Worm (Caenorhabditis elegans): ENCODE data around the gene fbxa-214.

The fbxa-214 gene

DNA sequence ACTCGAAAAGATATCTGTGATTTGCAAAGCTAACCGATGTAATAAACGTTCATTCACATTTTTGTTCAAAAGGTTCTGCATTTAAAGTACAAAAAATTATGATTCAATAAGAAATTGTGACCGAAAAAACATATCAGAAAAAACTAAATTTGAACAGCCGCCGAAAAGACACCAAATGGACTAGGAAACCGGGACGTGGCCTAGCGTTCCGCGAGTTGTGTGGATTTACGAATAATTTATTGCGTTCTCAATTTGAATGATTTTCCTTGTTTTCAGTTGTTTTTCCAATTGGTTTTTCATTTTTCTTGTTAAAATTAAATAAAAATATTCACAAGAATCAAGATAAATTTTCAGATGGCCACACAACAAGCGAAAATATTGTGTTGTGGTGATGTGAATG, 37.6 kb upstream of the fbxa-214 start, which contains the start of gene cwf-19L1 (continued):
- TF ChIP-seq zip-11 (GFP tag; IDR thresholded peaks at IDR 0.05) (no peak), mxl-2 (GFP tag; conservative IDR thresholded peaks at IDR 0.05) (no peak), ceh-32 (tag; optimal IDR thresholded peaks at IDR 0.05; ENCODE audit: poor library complexity) (no peak), sdz-12 (GFP tag; optimal IDR thresholded peaks at IDR 0.05) (no peak), dmd-6 (GFP tag; IDR thresholded peaks at IDR 0.05) (0 out of 2 replicates have a peak, but pooled peaks have one; percentile 19), fkh-10 (GFP tag; optimal IDR thresholded peaks at IDR 0.05) (no peak), daf-12 (tag; optimal IDR thresholded peaks at IDR 0.05) (no peak), ctbp-1 (GFP tag; IDR thresholded peaks at IDR 0.05) (0 out of 2 replicates have a peak, but pooled peaks have one; percentile 8), F10B5.3 (tag; optimal IDR thresholded peaks at IDR 0.05) (no peak), D1046.2 (GFP tag; IDR thresholded peaks at IDR 0.05) (no peak), mes-2 (tag; optimal IDR thresholded peaks at IDR 0.05; ENCODE audit: poor library complexity, severe bottlenecking) (peak; percentile 97), ztf-11 (tag; optimal IDR thresholded peaks at IDR 0.05) (no peak), Y48G9A.11 (GFP tag; IDR thresholded peaks at IDR 0.05) (no peak), nhr-10 (tag; optimal IDR thresholded peaks at IDR 0.05) (no peak), unc-39 (tag; optimal IDR thresholded peaks at IDR 0.05) (no peak), saeg-2 (GFP tag; IDR thresholded peaks at IDR 0.05) (no peak), nhr-102 (tag; optimal IDR thresholded peaks at IDR 0.05) (peak; percentile 40), dmd-9 (GFP tag; IDR thresholded peaks at IDR 0.05) (no peak), T26A8.4 (GFP tag; IDR thresholded peaks at IDR 0.05) (peak; percentile 38; the same call in 1 of the 2 replicates), vab-7 (GFP tag; IDR thresholded peaks at IDR 0.05) (no peak), Y75B8A.6 (GFP tag; IDR thresholded peaks at IDR 0.05) (no peak), ZK546.5 (tag; optimal IDR thresholded peaks at IDR 0.05) (no peak), pqm-1 (tag; optimal IDR thresholded peaks at IDR 0.05) (no peak), nhr-111 (GFP tag; optimal IDR thresholded peaks at IDR 0.05) (no peak), dve-1 (tag; optimal IDR thresholded peaks at IDR 0.05; ENCODE audit: insufficient read depth) (peak; percentile 53), nhr-237 (tag; optimal IDR thresholded peaks at IDR 0.05) (no peak), ama-1 (optimal IDR thresholded peaks at IDR 0.05) (no peak), duxl-1 (tag; optimal IDR thresholded peaks at IDR 0.05; ENCODE audit: poor library complexity) (peak; percentile 46), lin-38 (GFP tag; IDR thresholded peaks at IDR 0.05) (peak; percentile 44; the same call in 1 of the 2 replicates), nhr-42 (GFP tag; IDR thresholded peaks at IDR 0.05) (no peak), egl-27 (tag; optimal IDR thresholded peaks at IDR 0.05) (no peak), ceh-28 (tag; optimal IDR thresholded peaks at IDR 0.05) (no peak), lin-15B (tag; optimal IDR thresholded peaks at IDR 0.05) (no peak), ZK337.2 (GFP tag; IDR thresholded peaks at IDR 0.05) (0 out of 2 replicates have a peak, but pooled peaks have one; percentile 20), mxl-3 (GFP tag; optimal IDR thresholded peaks at IDR 0.05) (no peak), ces-1 (GFP tag; optimal IDR thresholded peaks at IDR 0.05) (no peak), daf-16 (GFP tag; optimal IDR thresholded peaks at IDR 0.05) (no peak), daf-16 (tag; optimal IDR thresholded peaks at IDR 0.05) (peak; percentile 48), madf-5 (GFP tag; IDR thresholded peaks at IDR 0.05) (no peak), rbr-2 (tag; optimal IDR thresholded peaks at IDR 0.05) (no peak), nhr-76 (tag; optimal IDR thresholded peaks at IDR 0.05) (no peak), fos-1 (tag; optimal IDR thresholded peaks at IDR 0.05) (no peak), snpc-1.2 (GFP tag; IDR thresholded peaks at IDR 0.05) (no peak), nhr-48 (tag; optimal IDR thresholded peaks at IDR 0.05) (peak; percentile 17), unc-130 (GFP tag; optimal IDR thresholded peaks at IDR 0.05) (peak; percentile 57), nhr-11 (tag; optimal IDR thresholded peaks at IDR 0.05) (no peak), gei-8 (GFP tag; optimal IDR thresholded peaks at IDR 0.05) (no peak), zfp-3 (GFP tag; conservative IDR thresholded peaks at IDR 0.05) (0 out of 2 replicates have a peak, but pooled peaks have one; percentile 11), mep-1 (tag; optimal IDR thresholded peaks at IDR 0.05) (peak; percentile 39), hmg-1.1 (GFP tag; IDR thresholded peaks at IDR 0.05) (0 out of 2 replicates have a peak, but pooled peaks have one; percentile 22), Y105C5A.15 (GFP tag; IDR thresholded peaks at IDR 0.05) (no peak), nhr-28 (tag; optimal IDR thresholded peaks at IDR 0.05) (peak; percentile 15)

Measured in whole organism, L4 larva.